Worm (Caenorhabditis elegans) whole organism, L4/young adult: ENCODE data around the gene col-80.

Experiments used
- W03F9.2 ChIP-seq: fragments of 150-350 bp; optimal IDR thresholded peaks from 2 replicates; lab custom pipeline; 2014; ENCODE audit warnings: missing biosample characterization, missing genetic modification characterization
- dao-5 ChIP-seq: sonication (generic microtip); optimal IDR thresholded peaks from 2 replicates; lab custom pipeline; 2016; ENCODE audit warnings: missing genotype, missing genetic modification characterization, moderate library complexity, missing compliant biosample characterization
- him-1 ChIP-seq: sonication (generic microtip); optimal IDR thresholded peaks from 2 replicates; lab custom pipeline; 2016; ENCODE audit warnings: missing genotype, missing genetic modification reagents, missing genetic modification characterization, missing compliant biosample characterization

The col-80 gene

DNA sequence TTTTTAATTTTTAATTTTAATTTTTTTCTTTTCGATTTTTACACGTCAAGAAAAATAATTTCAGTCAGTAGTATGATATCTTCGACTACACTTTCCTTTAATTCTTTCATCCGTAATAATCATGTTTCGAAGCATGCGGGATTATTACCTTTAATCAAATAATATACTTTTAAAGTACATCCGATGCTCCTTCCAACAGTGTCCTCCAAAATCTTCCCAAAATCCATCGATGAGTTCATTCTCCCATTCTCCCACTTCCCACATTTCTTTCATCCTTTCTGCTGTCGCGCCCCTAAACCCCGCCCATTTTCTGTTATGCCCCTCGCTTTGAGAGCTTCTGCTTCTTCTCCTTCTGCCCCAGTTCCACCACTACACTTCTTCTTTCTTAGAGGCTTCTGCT is 12.3 kb upstream of the col-80 start, which contains the start of gene lgc-57:
Gene lgc-57, plus strand, starts transcription at position 301 of the 400 bp plus-strand sequence.
- TF ChIP-seq W03F9.2 (no peak), dao-5 (tag; lab: Kevin White, UChicago) (no peak), him-1 (tag; lab: Kevin White, UChicago) (no peak)

DNA sequence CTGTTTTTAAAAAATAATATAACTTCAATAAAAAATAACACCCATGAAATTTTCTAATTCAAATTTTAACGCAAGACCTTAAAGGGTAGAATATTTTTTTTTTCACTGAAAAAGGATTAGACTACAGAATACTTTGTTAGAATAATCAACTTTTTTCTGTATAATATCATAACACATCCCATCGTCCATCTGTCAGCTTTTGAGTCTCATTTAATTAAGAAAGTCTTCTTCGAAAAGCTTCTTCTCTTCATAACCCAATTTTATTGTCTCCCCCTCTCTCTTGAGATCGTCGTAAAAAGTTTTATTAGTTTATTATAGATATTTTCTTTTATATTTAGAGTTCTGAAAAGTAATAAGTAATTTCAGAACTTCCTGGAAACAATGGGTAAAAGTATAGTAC is 10.9 kb upstream of the col-80 start:
- no peak for TF ChIP-seq W03F9.2
- no peak for TF ChIP-seq dao-5 (tag; lab: Kevin White, UChicago)
- no peak for TF ChIP-seq him-1 (tag; lab: Kevin White, UChicago)

DNA sequence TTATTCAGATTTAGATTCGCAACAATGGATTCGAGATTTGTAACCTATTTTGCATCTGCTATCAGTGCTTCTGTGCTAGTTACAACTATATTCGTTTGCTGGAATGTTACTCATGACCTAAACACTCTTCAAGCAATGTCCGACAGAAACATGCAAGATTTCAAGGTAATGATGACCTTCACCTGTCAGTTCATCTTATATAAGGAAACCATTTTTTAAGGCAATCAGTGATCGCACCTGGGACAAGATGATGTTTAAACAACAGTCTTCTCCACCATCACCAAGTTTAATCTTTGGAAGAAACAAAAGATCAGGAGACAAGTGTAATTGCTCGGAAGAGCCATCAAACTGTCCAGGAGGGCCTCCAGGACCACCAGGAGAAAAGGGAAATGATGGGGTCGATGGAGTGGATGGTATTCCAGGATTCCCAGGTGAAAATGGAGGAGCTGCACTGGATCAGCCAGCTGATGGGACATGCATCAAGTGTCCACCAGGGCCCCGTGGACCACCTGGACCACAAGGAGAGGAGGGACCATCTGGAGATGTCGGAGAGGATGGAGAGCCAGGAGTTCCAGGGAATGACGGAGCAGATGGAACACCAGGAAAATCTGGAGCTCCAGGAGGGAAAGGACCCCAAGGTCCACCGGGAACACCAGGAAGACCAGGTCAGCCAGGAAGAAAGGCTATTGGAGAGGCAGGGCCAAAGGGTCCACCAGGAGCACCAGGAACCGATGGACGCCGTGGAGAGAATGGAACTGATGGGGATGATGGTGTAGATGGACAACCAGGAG is 3.2 kb upstream of the col-80 start, which contains the start of gene col-79:
Gene col-79, plus strand, starts transcription at position 20 of the 791 bp plus-strand sequence.
- no peak for TF ChIP-seq W03F9.2
- no peak for TF ChIP-seq him-1 (tag; lab: Kevin White, UChicago)
- no peak for TF ChIP-seq dao-5 (tag; lab: Kevin White, UChicago)

DNA sequence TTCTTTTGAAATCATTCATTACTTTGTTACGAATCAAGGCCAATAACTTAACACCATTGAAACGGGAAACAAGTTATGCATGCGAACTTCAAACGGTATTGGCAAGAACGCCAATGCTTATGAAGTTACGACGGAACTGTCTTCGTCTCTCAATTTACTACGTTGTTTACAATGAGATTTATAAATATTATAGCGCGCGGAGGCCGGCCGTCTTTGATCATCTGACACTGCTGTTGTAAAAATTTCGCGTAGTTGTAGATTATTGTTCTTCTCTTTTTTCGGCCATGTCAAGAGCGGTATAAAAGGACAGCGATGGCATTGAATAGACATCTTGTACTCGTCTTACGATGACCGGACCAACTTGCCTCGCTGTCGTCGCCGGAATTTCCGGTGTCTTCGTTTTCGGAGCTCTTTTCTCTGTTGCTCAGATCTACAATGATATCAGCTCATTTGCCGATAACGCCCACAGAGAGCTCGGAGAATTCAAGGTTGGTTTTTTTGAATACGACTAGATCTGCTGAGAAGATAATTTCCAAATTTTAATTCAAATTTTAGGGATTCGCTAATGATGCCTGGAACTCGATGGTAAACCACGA is 2.3 kb upstream of the col-80 start, which contains the start of gene col-39:
Gene col-39, plus strand, starts transcription at position 342 of the 596 bp plus-strand sequence.
- TF ChIP-seq W03F9.2 (no peak), dao-5 (tag; lab: Kevin White, UChicago) (no peak), him-1 (tag; lab: Kevin White, UChicago) (no peak)

DNA sequence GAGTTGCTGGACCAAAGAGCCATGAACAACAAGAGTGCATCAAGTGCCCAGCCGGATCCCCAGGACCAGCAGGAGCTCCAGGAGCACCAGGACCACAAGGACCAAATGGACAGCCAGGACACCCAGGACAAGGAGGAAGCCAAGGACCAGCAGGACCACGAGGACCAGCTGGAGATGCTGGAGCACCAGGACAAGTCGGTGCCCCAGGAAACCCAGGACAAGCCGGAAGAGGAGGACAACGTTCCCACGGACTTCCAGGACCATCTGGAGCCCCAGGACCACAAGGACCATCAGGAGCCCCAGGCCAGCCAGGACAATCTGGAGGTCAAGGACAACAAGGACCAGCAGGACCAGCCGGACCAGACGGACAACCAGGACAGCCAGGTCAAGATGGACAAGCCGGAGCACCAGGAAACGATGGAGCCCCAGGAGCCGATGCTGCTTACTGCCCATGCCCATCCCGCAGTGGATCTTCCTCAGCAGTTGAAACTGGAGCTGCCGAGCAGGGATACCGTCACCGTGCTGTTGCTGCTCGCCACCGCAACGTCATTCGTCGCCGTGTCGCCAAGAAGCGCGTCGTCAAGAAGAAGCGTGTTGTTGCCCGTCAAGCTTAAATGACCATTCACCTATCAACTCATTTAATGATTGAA is 1.5 kb upstream of the col-80 start:
- TF ChIP-seq dao-5 (tag; lab: Kevin White, UChicago) = no peak
- no peak for TF ChIP-seq W03F9.2
- no peak for TF ChIP-seq him-1 (tag; lab: Kevin White, UChicago)

DNA sequence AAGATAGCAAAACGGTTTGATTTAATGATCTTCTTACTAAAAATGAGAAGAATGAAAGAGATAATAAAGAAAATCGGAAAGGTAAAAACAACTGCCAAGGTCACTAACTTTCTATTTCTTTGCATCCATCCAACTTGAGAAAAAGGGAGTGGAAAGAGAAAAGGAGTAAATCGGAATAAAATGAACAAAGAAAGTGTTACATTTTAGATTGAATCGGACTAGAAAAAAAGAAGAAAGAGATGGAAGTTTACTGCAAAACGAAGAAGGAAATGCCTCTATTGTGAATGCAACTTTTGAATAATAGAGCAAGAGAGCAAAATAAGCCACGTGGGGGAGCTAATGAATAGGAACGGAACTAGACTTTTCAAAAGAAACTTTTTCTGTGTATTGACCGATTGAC is 963 bp upstream of the col-80 start:
- TF ChIP-seq W03F9.2 (no peak), dao-5 (tag; lab: Kevin White, UChicago) (no peak), him-1 (tag; lab: Kevin White, UChicago) (no peak)

DNA sequence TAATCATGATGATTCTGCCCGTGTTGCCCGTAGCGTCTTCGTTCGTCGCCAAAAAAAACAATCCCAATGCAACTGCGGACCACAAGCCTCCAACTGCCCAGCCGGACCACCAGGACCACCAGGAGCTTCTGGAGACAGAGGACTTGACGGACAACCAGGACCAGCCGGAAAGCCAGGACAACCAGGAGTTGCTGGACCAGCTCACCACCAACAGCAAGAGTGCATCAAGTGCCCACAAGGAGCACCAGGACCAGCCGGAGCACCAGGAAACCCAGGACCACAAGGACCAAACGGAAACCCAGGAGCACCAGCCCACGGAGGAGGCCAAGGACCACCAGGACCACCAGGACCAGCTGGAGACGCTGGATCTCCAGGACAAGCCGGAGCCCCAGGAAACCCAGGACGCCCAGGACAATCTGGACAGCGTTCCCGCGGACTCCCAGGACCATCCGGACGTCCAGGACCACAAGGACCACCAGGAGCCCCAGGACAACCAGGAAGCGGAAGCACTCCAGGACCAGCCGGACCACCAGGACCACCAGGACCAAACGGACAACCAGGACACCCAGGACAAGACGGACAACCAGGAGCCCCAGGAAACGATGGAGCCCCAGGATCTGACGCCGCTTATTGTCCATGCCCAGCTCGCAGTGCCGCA is 567 bp downstream of the col-80 start:
- TF ChIP-seq W03F9.2 = no peak
- peak; percentile 6 for TF ChIP-seq dao-5 (tag; lab: Kevin White, UChicago)
- TF ChIP-seq him-1 (tag; lab: Kevin White, UChicago) = no peak

DNA sequence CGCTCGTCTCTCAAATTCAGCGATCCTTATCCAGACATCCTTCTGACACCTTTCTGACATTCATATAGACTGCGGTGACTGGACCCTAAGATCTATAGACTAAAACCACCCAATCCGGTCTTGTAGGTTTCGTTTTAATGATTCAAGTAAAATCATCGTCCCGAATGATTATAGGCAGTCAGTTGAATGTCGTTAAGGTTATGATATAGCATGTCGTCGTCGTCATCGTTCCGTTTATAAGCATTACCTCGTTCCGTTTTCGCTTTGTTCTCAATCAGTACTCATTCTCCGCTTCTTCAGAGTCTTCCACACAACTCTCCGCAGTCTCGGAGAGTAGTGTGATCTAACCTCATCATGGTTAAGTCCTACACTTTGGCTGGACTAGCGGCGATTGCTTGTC is 1.7 kb downstream of the col-80 start, which contains the start of gene bli-1:
Gene bli-1, plus strand, starts transcription at position 301 of the 400 bp plus-strand sequence.
- TF ChIP-seq him-1 (tag; lab: Kevin White, UChicago) = no peak
- no peak for TF ChIP-seq W03F9.2
- TF ChIP-seq dao-5 (tag; lab: Kevin White, UChicago) = no peak

DNA sequence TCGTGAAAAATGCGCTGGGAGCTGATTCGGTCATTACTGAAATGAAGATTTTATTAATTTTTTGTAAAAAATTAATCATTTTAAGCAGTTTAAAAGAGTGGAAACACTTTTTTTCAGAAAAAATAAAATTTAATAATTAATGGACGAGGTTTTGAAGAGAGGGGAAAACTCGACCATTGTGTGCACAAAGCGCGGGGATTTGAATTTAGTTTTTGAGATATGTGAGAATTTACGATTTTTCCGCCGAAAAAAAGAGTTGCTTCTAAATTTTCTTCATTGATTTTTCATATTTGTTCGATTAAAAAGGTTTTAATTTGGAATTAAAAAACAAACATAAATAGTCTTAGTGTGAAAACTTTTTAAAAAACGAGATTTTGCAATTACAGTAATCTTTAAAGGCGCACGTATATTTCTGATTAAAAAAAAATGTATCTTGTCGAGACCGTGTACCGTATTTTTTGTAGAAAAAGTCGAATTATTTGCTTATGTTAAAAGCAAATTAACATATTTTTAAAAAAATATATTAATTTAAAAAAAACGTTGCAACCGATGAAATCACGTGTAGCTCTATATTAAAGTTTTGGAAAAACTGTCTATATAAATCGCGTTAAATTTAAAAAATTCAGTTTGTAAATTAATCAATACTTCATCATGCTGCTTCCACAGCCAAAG is 7.4 kb downstream of the col-80 start, which contains the start of the genes dph-2 and C09G5.7:
Gene dph-2, minus strand, starts transcription at position 36 of the 672 bp plus-strand sequence.
Gene C09G5.7, plus strand, starts transcription at position 622 of the 672 bp plus-strand sequence.
- TF ChIP-seq W03F9.2 = no peak
- no peak for TF ChIP-seq him-1 (tag; lab: Kevin White, UChicago)
- no peak for TF ChIP-seq dao-5 (tag; lab: Kevin White, UChicago)

DNA sequence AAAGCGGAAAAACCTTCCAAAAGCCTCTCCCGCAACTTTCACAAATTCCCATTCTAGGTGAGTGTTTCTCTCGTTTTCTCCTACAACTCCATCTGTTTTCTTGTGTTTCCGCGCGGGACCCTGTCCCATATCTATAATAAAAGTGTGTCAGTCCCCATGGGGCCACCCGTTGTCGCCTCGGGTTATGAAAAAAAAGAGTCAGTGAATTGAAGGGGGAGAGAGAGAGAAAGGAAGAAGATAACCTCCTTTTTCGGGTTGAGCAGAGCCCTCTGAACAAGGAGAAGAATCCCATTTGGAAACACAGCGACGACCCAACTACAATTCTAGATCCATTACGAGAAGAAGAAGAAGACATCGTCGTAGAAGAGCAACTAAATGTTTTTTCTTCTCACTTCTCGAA is 10.1 kb downstream of the col-80 start, which contains the start of gene C09G5.13:
Gene C09G5.13, plus strand, starts transcription at position 301 of the 400 bp plus-strand sequence.
- TF ChIP-seq dao-5 (tag; lab: Kevin White, UChicago) (no peak), him-1 (tag; lab: Kevin White, UChicago) (no peak), W03F9.2 (no peak)

DNA sequence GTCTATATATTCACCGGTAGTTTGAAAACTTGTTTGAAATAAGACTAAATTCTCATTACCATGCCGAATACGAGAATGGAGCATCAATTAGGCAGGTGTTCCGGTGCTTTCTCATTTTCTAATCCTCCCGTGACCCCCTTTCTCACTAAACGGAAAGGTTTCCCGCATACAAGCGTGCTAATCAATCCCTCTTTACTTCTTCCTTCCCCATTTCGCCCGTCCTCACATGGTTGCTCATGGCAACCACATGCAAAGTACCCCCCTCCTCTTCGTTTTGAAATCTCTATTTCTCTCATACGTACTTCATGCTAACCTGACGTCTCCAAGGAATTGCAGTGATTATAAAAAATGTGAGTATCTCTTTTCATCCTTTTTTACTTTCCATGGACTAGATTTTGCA is 12.9 kb downstream of the col-80 start, which contains the start of gene mks-5:
Gene mks-5, plus strand, starts transcription at position 301 of the 400 bp plus-strand sequence.
- TF ChIP-seq W03F9.2 = no peak
- TF ChIP-seq him-1 (tag; lab: Kevin White, UChicago) = no peak
- TF ChIP-seq dao-5 (tag; lab: Kevin White, UChicago) = no peak

DNA sequence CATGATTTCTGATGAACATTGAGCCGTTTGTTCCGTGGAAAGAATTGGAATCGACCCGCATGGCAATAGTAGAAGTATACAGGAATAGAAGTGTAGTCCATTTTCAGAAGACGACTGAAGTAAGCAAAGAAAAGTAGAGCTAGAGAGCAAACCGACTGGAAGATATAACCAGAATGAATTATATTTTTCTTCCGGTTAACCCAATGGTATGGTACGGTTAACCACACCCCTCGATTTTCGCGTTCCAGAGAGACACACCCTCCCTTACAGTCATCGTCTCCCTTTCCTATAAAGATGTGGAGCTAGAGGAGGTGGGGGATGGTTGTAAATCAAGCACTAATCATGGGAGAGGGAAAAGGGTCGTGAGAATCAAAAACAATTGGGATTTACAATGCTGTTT is 16.1 kb downstream of the col-80 start, which contains the start of gene C09G5.14:
Gene C09G5.14, minus strand, starts transcription at position 101 of the 400 bp plus-strand sequence.
- TF ChIP-seq W03F9.2 (no peak), dao-5 (tag; lab: Kevin White, UChicago) (no peak), him-1 (tag; lab: Kevin White, UChicago) (no peak)
